Worm (Caenorhabditis elegans) whole organism, midembryonic: ENCODE data around the gene T19H12.6.

Source experiments
- cog-1 ChIP-seq: sonication (generic microtip); optimal IDR thresholded peaks from 2 replicates; lab custom pipeline; 2016; ENCODE audit warnings: missing genetic modification characterization, missing compliant biosample characterization
- flt-1 ChIP-seq: fragments of 200-800 bp; sonication (Bioruptor generic); IDR thresholded peaks from 2 replicates; pipeline ENCODE4 v1.3.6; 2022; ENCODE audit warnings: missing genetic modification characterization, missing compliant biosample characterization
- klf-2 ChIP-seq: fragments of 200-800 bp; sonication (Bioruptor generic); conservative IDR thresholded peaks from 2 replicates; pipeline ENCODE4 v1.3.6; 2022; ENCODE audit warnings: missing genetic modification reagents, missing genetic modification characterization, missing compliant biosample characterization
- med-1 ChIP-seq: sonication (generic microtip); optimal IDR thresholded peaks from 2 replicates; lab custom pipeline; 2017; ENCODE audit warnings: missing genetic modification characterization, mild to moderate bottlenecking, missing compliant biosample characterization, antibody characterized with exemption, missing genetic modification reagents; ENCODE audit not compliant: insufficient read depth
- ref-1 ChIP-seq: fragments of 200-800 bp; sonication (Bioruptor generic); conservative IDR thresholded peaks from 2 replicates; pipeline ENCODE4 v1.3.6; 2022; ENCODE audit warnings: missing genetic modification reagents, missing genetic modification characterization, missing compliant biosample characterization
- ztf-23 ChIP-seq: fragments of 200-800 bp; sonication (Bioruptor generic); IDR thresholded peaks from 2 replicates; pipeline ENCODE4 v1.3.6; 2022; ENCODE audit warnings: missing genetic modification reagents, missing genetic modification characterization, missing compliant biosample characterization
- ztf-29 ChIP-seq: fragments of 200-800 bp; sonication (Bioruptor generic); IDR thresholded peaks from 2 replicates; pipeline ENCODE4 v1.3.6; 2022; ENCODE audit warnings: missing genetic modification reagents, missing genetic modification characterization, missing compliant biosample characterization

- TF ChIP-seq flt-1 (GFP tag; lab: Robert Waterston, UW) (no peak), ref-1 (GFP tag; lab: Robert Waterston, UW) (no peak), med-1 (GFP tag; lab: Kevin White, UChicago) (no peak), ztf-29 (GFP tag; lab: Robert Waterston, UW) (no peak), cog-1 (tag; lab: Kevin White, UChicago) (no peak), ztf-23 (GFP tag; lab: Robert Waterston, UW) (no peak), klf-2 (no peak)
Measured at ce11 chrV:4889477-4889876, 12.0 kb upstream of the T19H12.6 start, which contains the start of gene ugt-12.
